Worm (Caenorhabditis elegans) whole organism, L4/young adult: Measurements from ENCODE around the gene parp-2.

ENCODE experiments used
- W03F9.2 ChIP-seq: fragments of 150-350 bp; optimal IDR thresholded peaks from 2 replicates; lab custom pipeline; 2014; ENCODE audit warnings: missing biosample characterization, missing genetic modification characterization
- dao-5 ChIP-seq: sonication (generic microtip); optimal IDR thresholded peaks from 2 replicates; lab custom pipeline; 2016; ENCODE audit warnings: missing genotype, missing genetic modification characterization, moderate library complexity, missing compliant biosample characterization
- him-1 ChIP-seq: sonication (generic microtip); optimal IDR thresholded peaks from 2 replicates; lab custom pipeline; 2016; ENCODE audit warnings: missing genotype, missing genetic modification reagents, missing genetic modification characterization, missing compliant biosample characterization

parp-2 gene

ce11 chrII:9592737-9593136, at the start of gene parp-2:
parp-2 (plus strand) TSS chrII:9593037.
- TF ChIP-seq him-1 (tag; lab: Kevin White, UChicago) (no peak), dao-5 (no peak), W03F9.2 (tag; lab: Kevin White, UChicago) (no peak)

ce11 chrII:9544386-9544785, 48.5 kb upstream of the parp-2 start, which contains the start of gene sra-7:
sra-7 (plus strand) TSS chrII:9544686.
- TF ChIP-seq W03F9.2 (tag; lab: Kevin White, UChicago) (no peak), him-1 (tag; lab: Kevin White, UChicago) (no peak), dao-5 (no peak)

- TF ChIP-seq dao-5 (no peak), W03F9.2 (tag; lab: Kevin White, UChicago) (no peak), him-1 (tag; lab: Kevin White, UChicago) (no peak)
Observed at ce11 chrII:9550718-9551117, 42.1 kb upstream of the parp-2 start, which contains the start of gene sra-6. sra-6 (minus strand) TSS chrII:9550818.

- TF ChIP-seq dao-5 (no peak), W03F9.2 (tag; lab: Kevin White, UChicago) (no peak), him-1 (tag; lab: Kevin White, UChicago) (no peak)
Observed at ce11 chrII:9551536-9551935, 41.3 kb upstream of the parp-2 start, which contains the start of gene F35H8.12. F35H8.12 (plus strand) TSS chrII:9551836.

- TF ChIP-seq W03F9.2 (tag; lab: Kevin White, UChicago) (no peak), dao-5 (no peak), him-1 (tag; lab: Kevin White, UChicago) (no peak)
Observed at ce11 chrII:9553179-9553578, 39.7 kb upstream of the parp-2 start, which contains the start of gene F35H8.1. F35H8.1 (minus strand) TSS chrII:9553279.

- no peak for TF ChIP-seq W03F9.2 (tag; lab: Kevin White, UChicago)
- no peak for TF ChIP-seq dao-5
- no peak for TF ChIP-seq him-1 (tag; lab: Kevin White, UChicago)
Observed at ce11 chrII:9554925-9555553, 37.8 kb upstream of the parp-2 start, which contains the start of gene F35H8.2. F35H8.2 (plus strand) TSS chrII:9555503.

ce11 chrII:9556582-9556981, 36.3 kb upstream of the parp-2 start:
- TF ChIP-seq dao-5 (no peak), him-1 (tag; lab: Kevin White, UChicago) (no peak), W03F9.2 (tag; lab: Kevin White, UChicago) (no peak)

ce11 chrII:9557437-9558150, 35.2 kb upstream of the parp-2 start, which contains the start of gene zfp-2:
zfp-2 (plus strand) TSS chrII:9557650.
- TF ChIP-seq dao-5 (no peak), W03F9.2 (tag; lab: Kevin White, UChicago) (no peak), him-1 (tag; lab: Kevin White, UChicago) (no peak)

- TF ChIP-seq W03F9.2 (tag; lab: Kevin White, UChicago) (no peak), dao-5 (no peak), him-1 (tag; lab: Kevin White, UChicago) (no peak)
Observed at ce11 chrII:9558906-9559305, 33.9 kb upstream of the parp-2 start.

- TF ChIP-seq dao-5: no peak
- no peak for TF ChIP-seq him-1 (tag; lab: Kevin White, UChicago)
Observed at ce11 chrII:9559929-9560328, 32.9 kb upstream of the parp-2 start, which contains the start of gene F35H8.4. F35H8.4 (minus strand) TSS chrII:9560029.

ce11 chrII:9560895-9561294, 31.9 kb upstream of the parp-2 start:
- TF ChIP-seq him-1 (tag; lab: Kevin White, UChicago): no peak
- TF ChIP-seq W03F9.2 (tag; lab: Kevin White, UChicago): no peak
- TF ChIP-seq dao-5: no peak

- TF ChIP-seq him-1 (tag; lab: Kevin White, UChicago) (peak; percentile 49), dao-5 (peak; percentile 80), W03F9.2 (tag; lab: Kevin White, UChicago) (no peak)
Observed at ce11 chrII:9566045-9566444, 26.8 kb upstream of the parp-2 start.

ce11 chrII:9573412-9573811, 19.4 kb upstream of the parp-2 start:
- TF ChIP-seq dao-5 (no peak), him-1 (tag; lab: Kevin White, UChicago) (no peak), W03F9.2 (tag; lab: Kevin White, UChicago) (no peak)

ce11 chrII:9574406-9574805, 18.4 kb upstream of the parp-2 start:
- TF ChIP-seq dao-5 (no peak), W03F9.2 (tag; lab: Kevin White, UChicago) (no peak), him-1 (tag; lab: Kevin White, UChicago) (no peak)
